Fruit fly (Drosophila melanogaster) whole organism, prepupa: Measurements from ENCODE around the gene beg.

Experiments
- CG34406 ChIP-seq: fragments of 200-800 bp; sonication (Bioruptor generic); optimal IDR thresholded peaks from 3 replicates; lab custom pipeline; 2016; ENCODE audit warnings: missing biosample characterization, missing genetic modification characterization
- OdsH ChIP-seq: fragments of 200-800 bp; sonication (Bioruptor generic); optimal IDR thresholded peaks from 3 replicates; lab custom pipeline; 2016; ENCODE audit warnings: missing biosample characterization, missing genetic modification characterization
- dac ChIP-seq: fragments of 200-800 bp; sonication (Bioruptor generic); optimal IDR thresholded peaks from 2 replicates; lab custom pipeline; 2017; ENCODE audit warnings: missing biosample characterization, mild to moderate bottlenecking, missing genetic modification characterization
- eg ChIP-seq: fragments of 200-800 bp; sonication (Bioruptor generic); IDR thresholded peaks from 3 replicates; pipeline ENCODE4 v1.3.6; 2022; ENCODE audit warnings: missing biosample characterization, missing genetic modification characterization
- esn ChIP-seq: fragments of 200-800 bp; sonication (Bioruptor generic); optimal IDR thresholded peaks from 2 replicates; lab custom pipeline; 2016; ENCODE audit warnings: missing biosample characterization, mild to moderate bottlenecking, missing genetic modification characterization, moderate library complexity

DNA sequence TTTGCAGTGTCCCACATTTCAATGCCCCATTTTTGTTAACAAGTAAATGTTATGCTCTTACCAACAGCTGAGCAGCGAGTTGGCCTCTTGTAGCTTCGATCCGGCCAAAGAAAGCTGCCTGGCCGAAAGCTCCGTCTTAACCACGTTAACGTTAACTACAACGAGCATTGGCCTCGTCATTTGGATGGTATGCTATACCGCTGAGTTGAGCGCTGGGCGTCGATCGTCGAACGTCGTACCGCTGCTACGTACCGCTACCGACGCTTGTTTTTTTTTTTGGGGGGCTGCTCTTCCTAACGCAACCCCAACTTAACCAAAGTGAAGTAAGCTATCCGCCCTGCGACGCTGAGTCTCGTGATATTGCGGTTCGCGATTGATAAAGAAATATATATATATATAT lies 13.8 kb downstream of the beg start, which contains the start of gene rogdi:
- no peak for TF ChIP-seq eg (GFP tag; lab: Robert Waterston, UW)
- TF ChIP-seq CG34406, result no peak
- TF ChIP-seq dac (GFP tag; lab: Kevin White, UChicago), result no peak
- TF ChIP-seq esn (GFP tag; lab: Kevin White, UChicago), result no peak
- no peak for TF ChIP-seq OdsH
